Worm (Caenorhabditis elegans): ENCODE results near the gene nhr-20.

DNA sequence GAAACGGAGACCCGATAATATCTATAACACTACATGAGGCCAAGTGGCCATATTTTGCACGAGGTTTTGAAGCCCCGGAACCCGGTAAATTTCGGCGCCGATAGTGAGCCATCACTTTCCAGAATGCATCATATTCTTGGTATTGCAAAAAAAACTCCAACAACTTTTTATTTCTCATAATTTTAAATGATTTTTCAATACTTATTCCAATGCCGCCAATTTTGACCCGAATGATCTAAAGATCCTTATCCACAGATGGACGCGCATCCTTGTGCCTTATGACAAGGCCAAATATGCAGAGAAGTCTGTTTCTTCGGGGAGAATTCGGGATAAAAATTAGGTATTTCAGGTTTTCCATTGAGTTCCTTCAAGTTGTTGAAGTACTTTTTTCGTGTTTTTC is 8.2 kb upstream of the nhr-20 start:
- TF ChIP-seq nhr-12 (tag; optimal IDR thresholded peaks at IDR 0.05), result no peak
- TF ChIP-seq ztf-4 (tag; optimal IDR thresholded peaks at IDR 0.05), result no peak
- no peak for TF ChIP-seq ama-1 (optimal IDR thresholded peaks at IDR 0.05)
- TF ChIP-seq nhr-77 (tag; optimal IDR thresholded peaks at IDR 0.05), result no peak
- TF ChIP-seq nhr-28 (tag; optimal IDR thresholded peaks at IDR 0.05), result no peak

Data from whole organism, L3 larva.